Worm (Caenorhabditis elegans) whole organism, mixed stage, embryonic: Measurements from ENCODE around the gene ZC196.9.
"Not testable (repeated sequence)": the region's sequence is repeated elsewhere in the genome, so short reads cannot be mapped to it uniquely, and the experiment has no call there.

Source experiments
- M03D4.4 ChIP-seq: sonication (generic microtip); optimal IDR thresholded peaks from 2 replicates; lab custom pipeline; 2017; ENCODE audit warnings: mild to moderate bottlenecking, missing genetic modification characterization, missing compliant biosample characterization
- bed-3 ChIP-seq: fragments of 200-800 bp; sonication (Bioruptor generic); optimal IDR thresholded peaks from 3 replicates; lab custom pipeline; 2018; ENCODE audit warnings: mild to moderate bottlenecking, missing genetic modification characterization, moderate library complexity, missing compliant biosample characterization
- blmp-1 ChIP-seq: fragments of 150-350 bp; optimal IDR thresholded peaks from 2 replicates; lab custom pipeline; 2014; ENCODE audit warnings: missing biosample characterization, missing genetic modification characterization
- ceh-39 ChIP-seq: fragments of 150-350 bp; optimal IDR thresholded peaks from 2 replicates; lab custom pipeline; 2014; ENCODE audit warnings: missing biosample characterization, missing genetic modification characterization
- ceh-43 ChIP-seq: fragments of 200-800 bp; sonication (Bioruptor generic); optimal IDR thresholded peaks from 2 replicates; lab custom pipeline; 2018; ENCODE audit warnings: mild to moderate bottlenecking, missing genetic modification characterization, moderate library complexity, missing compliant biosample characterization
- ceh-83 ChIP-seq: fragments of 200-800 bp; sonication (Bioruptor generic); optimal IDR thresholded peaks from 2 replicates; lab custom pipeline; 2018; ENCODE audit warnings: mild to moderate bottlenecking, missing genetic modification characterization, missing compliant biosample characterization
- cnd-1 ChIP-seq: fragments of 200-800 bp; sonication (Bioruptor generic); optimal IDR thresholded peaks from 2 replicates; lab custom pipeline; 2018; ENCODE audit warnings: mild to moderate bottlenecking, missing genetic modification characterization, missing compliant biosample characterization
- drap-1 ChIP-seq: fragments of 200-800 bp; sonication (Bioruptor generic); optimal IDR thresholded peaks from 3 replicates; lab custom pipeline; 2018; ENCODE audit warnings: mild to moderate bottlenecking, missing genetic modification characterization, missing compliant biosample characterization
- elt-1 ChIP-seq: sonication (generic microtip); optimal IDR thresholded peaks from 2 replicates; lab custom pipeline; 2017; ENCODE audit warnings: missing genetic modification characterization, mild to moderate bottlenecking, missing compliant biosample characterization, antibody characterized with exemption, moderate library complexity, borderline replicate concordance; ENCODE audit not compliant: insufficient read depth
- elt-3 ChIP-seq: fragments of 150-350 bp; optimal IDR thresholded peaks from 2 replicates; lab custom pipeline; 2014; ENCODE audit warnings: missing biosample characterization, missing genetic modification characterization
- flh-1 ChIP-seq: fragments of 200-800 bp; sonication (Bioruptor generic); optimal IDR thresholded peaks from 2 replicates; lab custom pipeline; 2018; ENCODE audit warnings: mild to moderate bottlenecking, missing genetic modification characterization, moderate library complexity, missing compliant biosample characterization
- lin-13 ChIP-seq: fragments of 150-350 bp; optimal IDR thresholded peaks from 2 replicates; lab custom pipeline; 2014; ENCODE audit warnings: missing biosample characterization, missing genetic modification characterization
- lin-32 ChIP-seq: fragments of 200-800 bp; sonication (Bioruptor generic); optimal IDR thresholded peaks from 2 replicates; lab custom pipeline; 2018; ENCODE audit warnings: mild to moderate bottlenecking, missing genetic modification characterization, missing compliant biosample characterization
- lsy-2 ChIP-seq: fragments of 150-350 bp; optimal IDR thresholded peaks from 2 replicates; lab custom pipeline; 2014; ENCODE audit warnings: missing biosample characterization, missing genetic modification characterization
- mep-1 ChIP-seq: fragments of 150-350 bp; optimal IDR thresholded peaks from 2 replicates; lab custom pipeline; 2017; ENCODE audit warnings: missing biosample characterization, missing genetic modification reagents, missing genetic modification characterization, inconsistent platforms
- mls-2 ChIP-seq: sonication (generic microtip); optimal IDR thresholded peaks from 2 replicates; lab custom pipeline; 2016; ENCODE audit warnings: mild to moderate bottlenecking, missing genetic modification characterization, moderate library complexity, missing compliant biosample characterization
- nhr-12 ChIP-seq: fragments of 150-350 bp; optimal IDR thresholded peaks from 2 replicates; lab custom pipeline; 2014; ENCODE audit warnings: missing biosample characterization, missing genetic modification characterization
- nhr-28 ChIP-seq: fragments of 150-350 bp; optimal IDR thresholded peaks from 2 replicates; lab custom pipeline; 2014; ENCODE audit warnings: missing biosample characterization, missing genetic modification characterization
- nhr-76 ChIP-seq: sonication (generic microtip); optimal IDR thresholded peaks from 2 replicates; lab custom pipeline; 2017; ENCODE audit warnings: missing biosample characterization, missing genetic modification characterization
- snpc-4 ChIP-seq: fragments of 150-350 bp; optimal IDR thresholded peaks from 2 replicates; lab custom pipeline; 2014; ENCODE audit warnings: missing biosample characterization, missing genetic modification characterization
- sptf-1 ChIP-seq: sonication (generic microtip); optimal IDR thresholded peaks from 2 replicates; lab custom pipeline; 2017; ENCODE audit warnings: mild to moderate bottlenecking, missing genetic modification characterization, moderate library complexity, missing compliant biosample characterization
- tbx-8 ChIP-seq: fragments of 200-800 bp; sonication (Bioruptor generic); optimal IDR thresholded peaks from 2 replicates; lab custom pipeline; 2018; ENCODE audit warnings: mild to moderate bottlenecking, missing genetic modification characterization, moderate library complexity, missing compliant biosample characterization
- unc-120 ChIP-seq: sonication (generic microtip); optimal IDR thresholded peaks from 2 replicates; lab custom pipeline; 2017; ENCODE audit warnings: missing genetic modification characterization, missing compliant biosample characterization; ENCODE audit not compliant: poor library complexity, severe bottlenecking
- unc-39 ChIP-seq: fragments of 150-350 bp; optimal IDR thresholded peaks from 2 replicates; lab custom pipeline; 2014; ENCODE audit warnings: missing biosample characterization, missing genetic modification characterization
- unc-62 ChIP-seq: fragments of 150-350 bp; optimal IDR thresholded peaks from 2 replicates; lab custom pipeline; 2014; ENCODE audit warnings: missing biosample characterization, missing genetic modification reagents, missing genetic modification characterization
- zip-8 ChIP-seq: fragments of 150-350 bp; optimal IDR thresholded peaks from 2 replicates; lab custom pipeline; 2014; ENCODE audit warnings: missing biosample characterization, missing genetic modification characterization
- ztf-11 ChIP-seq: fragments of 150-350 bp; optimal IDR thresholded peaks from 2 replicates; lab custom pipeline; 2014; ENCODE audit warnings: missing biosample characterization, missing genetic modification characterization

The ZC196.9 gene

ce11 chrV:8696218-8696617, 30.8 kb downstream of the ZC196.9 start, which contains the start of gene ZC190.10:
TSS of gene ZC190.10 (minus strand) at chrV:8696318.
- TF ChIP-seq cnd-1 (tag; lab: Kevin White, UChicago); elt-3; ceh-43 (GFP tag; lab: Kevin White, UChicago): not testable (repeated sequence)

ce11 chrV:8687707-8688106, 39.3 kb downstream of the ZC196.9 start, which contains the start of gene ZC190.8:
TSS of gene ZC190.8 (minus strand) at chrV:8687807.
- TF ChIP-seq mep-1 (tag; lab: Kevin White, UChicago) (no peak), lsy-2 (no peak), nhr-76 (tag; lab: Kevin White, UChicago) (no peak), snpc-4 (tag; lab: Kevin White, UChicago) (no peak), unc-120 (tag; lab: Kevin White, UChicago) (no peak), sptf-1 (tag; lab: Kevin White, UChicago) (no peak), ceh-83 (GFP tag; lab: Kevin White, UChicago) (no peak), flh-1 (GFP tag; lab: Kevin White, UChicago) (no peak), zip-8 (tag; lab: Kevin White, UChicago) (no peak), elt-1 (tag; lab: Kevin White, UChicago) (no peak), lin-13 (tag; lab: Kevin White, UChicago) (no peak), nhr-28 (tag; lab: Kevin White, UChicago) (no peak), drap-1 (GFP tag; lab: Kevin White, UChicago) (no peak), ztf-11 (tag; lab: Kevin White, UChicago) (no peak), lin-32 (no peak), M03D4.4 (tag; lab: Kevin White, UChicago) (no peak), ceh-43 (GFP tag; lab: Kevin White, UChicago) (no peak), unc-62 (GFP tag; lab: Kevin White, UChicago) (no peak), unc-39 (tag; lab: Kevin White, UChicago) (no peak), mls-2 (no peak)

ce11 chrV:8686764-8687163, 40.2 kb downstream of the ZC196.9 start, which contains the start of gene ZC190.7:
TSS of gene ZC190.7 (minus strand) at chrV:8686864.
- TF ChIP-seq ceh-83 (GFP tag; lab: Kevin White, UChicago) = no peak
- no peak for TF ChIP-seq tbx-8 (GFP tag; lab: Kevin White, UChicago)
- TF ChIP-seq ceh-39 (tag; lab: Kevin White, UChicago) = no peak
- no peak for TF ChIP-seq blmp-1 (tag; lab: Kevin White, UChicago)
- TF ChIP-seq, all 35 proteins: peak for 0

- no peak for TF ChIP-seq unc-39 (tag; lab: Kevin White, UChicago)
- no peak for TF ChIP-seq bed-3 (GFP tag; lab: Kevin White, UChicago)
- no peak for TF ChIP-seq blmp-1 (tag; lab: Kevin White, UChicago)
- TF ChIP-seq lsy-2 = no peak
- no peak for TF ChIP-seq elt-1 (tag; lab: Kevin White, UChicago)
Observed at ce11 chrV:8683787-8684186, 43.2 kb downstream of the ZC196.9 start.

- no peak for TF ChIP-seq elt-1 (tag; lab: Kevin White, UChicago)
Observed at ce11 chrV:8682719-8683118, 44.3 kb downstream of the ZC196.9 start, which contains the start of gene cln-3.3. TSS of gene cln-3.3 (plus strand) at chrV:8683052.

- no peak for TF ChIP-seq bed-3 (GFP tag; lab: Kevin White, UChicago)
- no peak for TF ChIP-seq nhr-76 (tag; lab: Kevin White, UChicago)
Observed at ce11 chrV:8681050-8681449, 45.9 kb downstream of the ZC196.9 start, which contains the start of gene ZC190.2. TSS of gene ZC190.2 (plus strand) at chrV:8681350.

- no peak for TF ChIP-seq lin-32
- no peak for TF ChIP-seq ztf-11 (tag; lab: Kevin White, UChicago)
- no peak for TF ChIP-seq ceh-39 (tag; lab: Kevin White, UChicago)
- TF ChIP-seq flh-1 (GFP tag; lab: Kevin White, UChicago) = no peak
- TF ChIP-seq nhr-12 (tag; lab: Kevin White, UChicago) = no peak
Observed at ce11 chrV:8677193-8677592, 49.8 kb downstream of the ZC196.9 start, which contains the start of gene ZC190.6. TSS of gene ZC190.6 (minus strand) at chrV:8677293.
